Fruit fly (Drosophila melanogaster) whole organism, prepupa: Measurements from ENCODE around the gene DIP-epsilon.
A peak's percentile ranks its signal among the peaks of the same experiment; 100 is the strongest.

Source experiments
- Blimp-1 ChIP-seq: fragments of 200-800 bp; sonication (Bioruptor generic); optimal IDR thresholded peaks from 3 replicates; lab custom pipeline; 2017; ENCODE audit warnings: missing biosample characterization, missing genetic modification characterization, mild to moderate bottlenecking, moderate library complexity, missing genetic modification reagents
- CG10631 ChIP-seq: fragments of 200-800 bp; sonication (Bioruptor generic); optimal IDR thresholded peaks from 2 replicates; lab custom pipeline; 2016; ENCODE audit warnings: missing biosample characterization, missing genetic modification characterization
- CG10669 ChIP-seq: fragments of 200-800 bp; sonication (Bioruptor generic); optimal IDR thresholded peaks from 3 replicates; lab custom pipeline; 2018; ENCODE audit warnings: missing biosample characterization, mild to moderate bottlenecking, missing genetic modification characterization, moderate library complexity
- CG11294 ChIP-seq: fragments of 200-800 bp; sonication (Bioruptor generic); IDR thresholded peaks from 2 replicates; pipeline ENCODE4 v1.3.6; 2022; ENCODE audit warnings: missing biosample characterization, missing genetic modification characterization
- CG11762 ChIP-seq: fragments of 200-800 bp; sonication (Bioruptor generic); optimal IDR thresholded peaks from 3 replicates; lab custom pipeline; 2016; ENCODE audit warnings: missing biosample characterization, missing genetic modification characterization; ENCODE audit not compliant: insufficient read depth
- CG11902 ChIP-seq: fragments of 200-800 bp; sonication (Bioruptor generic); optimal IDR thresholded peaks from 3 replicates; lab custom pipeline; 2016; ENCODE audit warnings: missing biosample characterization, missing genetic modification characterization
- CG15336 ChIP-seq: fragments of 200-800 bp; sonication (Bioruptor generic); IDR thresholded peaks from 2 replicates; pipeline ENCODE4 v1.3.6; 2022; ENCODE audit warnings: missing biosample characterization, missing genetic modification characterization
- CG1621 ChIP-seq: fragments of 200-800 bp; sonication (Bioruptor generic); optimal IDR thresholded peaks from 3 replicates; lab custom pipeline; 2018; ENCODE audit warnings: missing biosample characterization, mild to moderate bottlenecking, missing genetic modification characterization
- CG16779 ChIP-seq: fragments of 200-800 bp; sonication (Bioruptor generic); optimal IDR thresholded peaks from 3 replicates; lab custom pipeline; 2017; ENCODE audit warnings: missing biosample characterization, mild to moderate bottlenecking, missing genetic modification characterization
- CG3032 ChIP-seq: fragments of 200-800 bp; optimal IDR thresholded peaks from 2 replicates; lab custom pipeline; 2019; ENCODE audit warnings: missing biosample characterization, mild to moderate bottlenecking, missing genetic modification characterization, moderate library complexity
- CG31627 ChIP-seq: fragments of 200-800 bp; sonication (Bioruptor generic); optimal IDR thresholded peaks from 3 replicates; lab custom pipeline; 2016; ENCODE audit warnings: missing biosample characterization, missing genetic modification characterization
- CG32006 ChIP-seq: fragments of 200-800 bp; sonication (Bioruptor generic); optimal IDR thresholded peaks from 3 replicates; lab custom pipeline; 2017; ENCODE audit warnings: missing biosample characterization, mild to moderate bottlenecking, missing genetic modification characterization
- CG4318 ChIP-seq: fragments of 200-800 bp; sonication (Bioruptor generic); optimal IDR thresholded peaks from 3 replicates; lab custom pipeline; 2017; ENCODE audit warnings: missing biosample characterization, mild to moderate bottlenecking, missing genetic modification characterization
- CG6163 ChIP-seq: fragments of 200-800 bp; sonication (Bioruptor generic); IDR thresholded peaks from 3 replicates; pipeline ENCODE4 v1.3.6; 2022; ENCODE audit warnings: missing biosample characterization, missing genetic modification characterization
- CG6276 ChIP-seq: fragments of 200-800 bp; sonication (Bioruptor generic); optimal IDR thresholded peaks from 2 replicates; lab custom pipeline; 2017; ENCODE audit warnings: missing biosample characterization, mild to moderate bottlenecking, missing genetic modification characterization
- CG6792 ChIP-seq: fragments of 200-800 bp; sonication (Bioruptor generic); optimal IDR thresholded peaks from 3 replicates; lab custom pipeline; 2016; ENCODE audit warnings: missing biosample characterization, missing genetic modification characterization
- CG6808 ChIP-seq: fragments of 200-800 bp; sonication (Bioruptor generic); optimal IDR thresholded peaks from 3 replicates; lab custom pipeline; 2017; ENCODE audit warnings: missing biosample characterization, missing genetic modification characterization, mild to moderate bottlenecking, moderate library complexity, missing genetic modification reagents
- CG6854 ChIP-seq: fragments of 200-800 bp; sonication (Bioruptor generic); optimal IDR thresholded peaks from 2 replicates; lab custom pipeline; 2017; ENCODE audit warnings: missing biosample characterization, mild to moderate bottlenecking, missing genetic modification characterization
- CG7368 ChIP-seq: fragments of 200-800 bp; sonication (Bioruptor generic); optimal IDR thresholded peaks from 3 replicates; lab custom pipeline; 2016; ENCODE audit warnings: missing biosample characterization, missing genetic modification characterization
- CG8119 ChIP-seq: fragments of 200-800 bp; sonication (Bioruptor generic); IDR thresholded peaks from 3 replicates; pipeline ENCODE4 v1.3.6; 2022; ENCODE audit warnings: missing biosample characterization, missing genetic modification characterization
- CG8319 ChIP-seq: fragments of 200-800 bp; sonication (Bioruptor generic); optimal IDR thresholded peaks from 3 replicates; lab custom pipeline; 2016; ENCODE audit warnings: missing biosample characterization, missing genetic modification characterization
- CG8632 ChIP-seq: fragments of 200-800 bp; sonication (Bioruptor generic); optimal IDR thresholded peaks from 3 replicates; lab custom pipeline; 2016; ENCODE audit warnings: missing biosample characterization, missing genetic modification characterization
- CG9139 ChIP-seq: fragments of 200-800 bp; sonication (Bioruptor generic); optimal IDR thresholded peaks from 3 replicates; lab custom pipeline; 2017; ENCODE audit warnings: missing biosample characterization, mild to moderate bottlenecking, missing genetic modification characterization
- Eip75B ChIP-seq: fragments of 200-800 bp; sonication (Bioruptor generic); optimal IDR thresholded peaks from 3 replicates; lab custom pipeline; 2016; ENCODE audit warnings: missing biosample characterization, missing genetic modification characterization
- Eip78C ChIP-seq: fragments of 200-800 bp; sonication (Bioruptor generic); peaks from one replicate; lab custom pipeline; 2016; ENCODE audit warnings: missing biosample characterization, missing genetic modification characterization
- Eip93F ChIP-seq: fragments of 200-800 bp; sonication (Bioruptor generic); optimal IDR thresholded peaks from 2 replicates; lab custom pipeline; 2016; ENCODE audit warnings: missing biosample characterization, mild to moderate bottlenecking, missing genetic modification characterization
- Ets21C ChIP-seq: fragments of 200-800 bp; sonication (Bioruptor generic); optimal IDR thresholded peaks from 3 replicates; lab custom pipeline; 2016; ENCODE audit warnings: missing biosample characterization, missing genetic modification characterization
- Ets96B ChIP-seq: fragments of 200-800 bp; optimal IDR thresholded peaks from 2 replicates; lab custom pipeline; 2019; ENCODE audit warnings: missing biosample characterization, mild to moderate bottlenecking, missing genetic modification characterization, moderate library complexity
- Hr39 ChIP-seq: fragments of 200-800 bp; sonication (Bioruptor generic); optimal IDR thresholded peaks from 2 replicates; lab custom pipeline; 2016; ENCODE audit warnings: missing biosample characterization, missing genetic modification characterization
- Hr4 ChIP-seq: fragments of 200-800 bp; sonication (Bioruptor generic); optimal IDR thresholded peaks from 3 replicates; lab custom pipeline; 2016; ENCODE audit warnings: missing biosample characterization, missing genetic modification characterization
- Lpt ChIP-seq: fragments of 200-800 bp; sonication (Bioruptor generic); optimal IDR thresholded peaks from 3 replicates; lab custom pipeline; 2016; ENCODE audit warnings: missing biosample characterization, missing genetic modification characterization
- Met ChIP-seq: fragments of 200-800 bp; sonication (Bioruptor generic); optimal IDR thresholded peaks from 3 replicates; lab custom pipeline; 2016; ENCODE audit warnings: missing biosample characterization, missing genetic modification characterization
- OdsH ChIP-seq: fragments of 200-800 bp; sonication (Bioruptor generic); optimal IDR thresholded peaks from 3 replicates; lab custom pipeline; 2016; ENCODE audit warnings: missing biosample characterization, missing genetic modification characterization
- Smox ChIP-seq: fragments of 200-800 bp; sonication (Bioruptor generic); optimal IDR thresholded peaks from 3 replicates; lab custom pipeline; 2016; ENCODE audit warnings: missing biosample characterization, missing genetic modification characterization
- Sox102F ChIP-seq: fragments of 200-800 bp; sonication (Bioruptor generic); optimal IDR thresholded peaks from 2 replicates; lab custom pipeline; 2016; ENCODE audit warnings: missing biosample characterization, mild to moderate bottlenecking, missing genetic modification characterization
- Sox14 ChIP-seq: fragments of 200-800 bp; sonication (Bioruptor generic); optimal IDR thresholded peaks from 3 replicates; lab custom pipeline; 2016; ENCODE audit warnings: missing biosample characterization, missing genetic modification characterization
- Sox15 ChIP-seq: fragments of 200-800 bp; sonication (Bioruptor generic); optimal IDR thresholded peaks from 3 replicates; lab custom pipeline; 2016; ENCODE audit warnings: missing biosample characterization, missing genetic modification characterization
- achi ChIP-seq: fragments of 200-800 bp; sonication (Bioruptor generic); optimal IDR thresholded peaks from 3 replicates; lab custom pipeline; 2016; ENCODE audit warnings: missing biosample characterization, missing genetic modification characterization
- acj6 ChIP-seq: fragments of 200-800 bp; sonication (Bioruptor generic); optimal IDR thresholded peaks from 3 replicates; lab custom pipeline; 2016; ENCODE audit warnings: missing biosample characterization, missing genetic modification characterization
- cyc ChIP-seq: fragments of 200-800 bp; sonication (Bioruptor generic); optimal IDR thresholded peaks from 3 replicates; lab custom pipeline; 2016; ENCODE audit warnings: missing biosample characterization, missing genetic modification characterization
- dac ChIP-seq: fragments of 200-800 bp; sonication (Bioruptor generic); optimal IDR thresholded peaks from 2 replicates; lab custom pipeline; 2017; ENCODE audit warnings: missing biosample characterization, mild to moderate bottlenecking, missing genetic modification characterization
- dsx ChIP-seq: fragments of 200-800 bp; optimal IDR thresholded peaks from 3 replicates; lab custom pipeline; 2019; ENCODE audit warnings: missing biosample characterization, mild to moderate bottlenecking, missing genetic modification characterization, moderate library complexity; ENCODE audit not compliant: poor library complexity, severe bottlenecking
- esn ChIP-seq: fragments of 200-800 bp; sonication (Bioruptor generic); optimal IDR thresholded peaks from 2 replicates; lab custom pipeline; 2016; ENCODE audit warnings: missing biosample characterization, mild to moderate bottlenecking, missing genetic modification characterization, moderate library complexity
- fd85E ChIP-seq: fragments of 200-800 bp; sonication (Bioruptor generic); optimal IDR thresholded peaks from 3 replicates; lab custom pipeline; 2016; ENCODE audit warnings: missing biosample characterization, missing genetic modification characterization
- fkh ChIP-seq: fragments of 200-800 bp; sonication (Bioruptor generic); optimal IDR thresholded peaks from 3 replicates; lab custom pipeline; 2017; ENCODE audit warnings: missing biosample characterization, mild to moderate bottlenecking, missing genetic modification characterization, moderate library complexity
- net ChIP-seq: fragments of 200-800 bp; sonication (Bioruptor generic); optimal IDR thresholded peaks from 3 replicates; lab custom pipeline; 2016; ENCODE audit warnings: missing biosample characterization, missing genetic modification characterization
- pdm3 ChIP-seq: fragments of 200-800 bp; sonication (Bioruptor generic); optimal IDR thresholded peaks from 3 replicates; lab custom pipeline; 2016; ENCODE audit warnings: missing biosample characterization, missing genetic modification characterization
- salr ChIP-seq, 2 experiments: fragments of 200-800 bp; sonication (Bioruptor generic); optimal IDR thresholded peaks; 3 replicates each; lab custom pipeline; 2016 to 2018; ENCODE audit warnings: missing biosample characterization in 2 of 2, missing genetic modification characterization in 2 of 2, mild to moderate bottlenecking in 1 of 2
- spab ChIP-seq: fragments of 200-800 bp; sonication (Bioruptor generic); optimal IDR thresholded peaks from 2 replicates; lab custom pipeline; 2017; ENCODE audit warnings: missing biosample characterization, mild to moderate bottlenecking, missing genetic modification characterization, missing genetic modification reagents
- ss ChIP-seq, 2 experiments: fragments of 200-800 bp; sonication (Bioruptor generic); optimal IDR thresholded peaks; 2 replicates in 1 of 2; 3 replicates in 1 of 2; lab custom pipeline; 2017 to 2018; ENCODE audit warnings: mild to moderate bottlenecking in 2 of 2, missing biosample characterization in 2 of 2, missing genetic modification characterization in 2 of 2, moderate library complexity in 1 of 2
- vri ChIP-seq: fragments of 200-800 bp; sonication (Bioruptor generic); optimal IDR thresholded peaks from 3 replicates; lab custom pipeline; 2016; ENCODE audit warnings: missing biosample characterization, mild to moderate bottlenecking, missing genetic modification characterization

Gene DIP-epsilon

DNA sequence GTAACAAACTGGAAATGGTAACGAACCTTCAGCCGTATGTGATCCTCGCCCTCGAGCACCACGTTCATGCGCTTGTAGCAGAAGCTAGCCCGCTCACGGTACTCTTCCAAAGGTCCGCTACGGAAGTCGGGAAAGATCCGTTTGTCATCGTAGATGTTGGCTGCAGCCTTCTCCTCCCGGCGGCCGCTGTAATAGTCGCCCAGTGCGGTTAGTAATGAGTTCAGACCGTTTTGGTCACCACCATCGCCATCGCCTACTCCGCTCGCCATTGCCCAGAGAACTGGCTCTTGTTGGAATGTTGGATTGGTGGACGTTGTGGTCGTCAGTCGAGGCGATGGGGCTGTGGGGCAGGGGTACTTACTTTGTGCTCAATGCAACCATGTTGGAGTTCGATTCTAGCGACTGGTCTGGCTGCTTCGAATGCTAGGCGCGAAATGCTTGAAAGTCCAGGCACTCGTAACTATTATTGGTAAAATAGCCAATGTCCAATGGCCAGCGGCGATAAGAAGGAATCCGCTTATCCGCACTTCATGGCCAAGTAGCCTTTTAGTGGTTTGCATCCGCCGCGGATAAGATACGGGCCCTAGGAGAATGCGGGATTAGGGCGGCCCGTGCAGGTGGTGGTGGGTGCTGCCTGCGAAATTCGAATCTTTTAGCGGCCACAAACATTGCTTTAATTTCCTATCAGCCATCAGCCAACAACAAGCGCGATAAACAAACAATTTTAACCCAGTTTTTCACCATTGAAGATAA is 36.6 kb upstream of the DIP-epsilon start:
- TF ChIP-seq fd85E (GFP tag; lab: Kevin White, UChicago) (no peak), Eip93F (GFP tag; lab: Kevin White, UChicago) (no peak), dsx (peak; percentile 61), Met (no peak), CG9139 (GFP tag; lab: Kevin White, UChicago) (peak; percentile 22), salr (GFP tag; optimal IDR thresholded peaks at IDR 0.05; lab: Kevin White, UChicago) (no peak), CG8119 (GFP tag; lab: Robert Waterston, UW) (no peak), CG10669 (GFP tag; lab: Kevin White, UChicago) (no peak), CG6276 (peak; percentile 54), CG8632 (GFP tag; lab: Kevin White, UChicago) (no peak), CG6163 (GFP tag; lab: Robert Waterston, UW) (peak; percentile 55; the same call in 1 of the 3 replicates), Sox14 (GFP tag; lab: Kevin White, UChicago) (no peak), Hr39 (GFP tag; lab: Kevin White, UChicago) (no peak), CG6792 (no peak), CG6808 (GFP tag; lab: Kevin White, UChicago) (peak; percentile 53), Lpt (GFP tag; lab: Kevin White, UChicago) (peak; percentile 20), Ets21C (no peak), achi (GFP tag; lab: Kevin White, UChicago) (no peak), net (peak; percentile 28), CG11762 (GFP tag; lab: Kevin White, UChicago) (no peak), CG10631 (no peak), Eip75B (GFP tag; lab: Kevin White, UChicago) (no peak), CG6854 (peak; percentile 33), ss (GFP tag; optimal IDR thresholded peaks at IDR 0.05; lab: Kevin White, UChicago) (peak in 1 of 2 experiments; percentile 70), vri (no peak), CG3032 (no peak), CG4318 (no peak), OdsH (GFP tag; lab: Kevin White, UChicago) (no peak), CG31627 (GFP tag; lab: Kevin White, UChicago) (no peak), CG16779 (tag; lab: Kevin White, UChicago) (peak; percentile 46), acj6 (GFP tag; lab: Kevin White, UChicago) (no peak), Ets96B (tag; lab: Kevin White, UChicago) (no peak), CG11902 (GFP tag; lab: Kevin White, UChicago) (no peak), spab (GFP tag; lab: Kevin White, UChicago) (no peak), Blimp-1 (GFP tag; lab: Kevin White, UChicago) (no peak), dac (GFP tag; lab: Kevin White, UChicago) (no peak), Sox15 (no peak), pdm3 (GFP tag; lab: Kevin White, UChicago) (no peak), Smox (GFP tag; lab: Kevin White, UChicago) (no peak), Sox102F (GFP tag; lab: Kevin White, UChicago) (no peak), esn (GFP tag; lab: Kevin White, UChicago) (peak; percentile 15), CG8319 (GFP tag; lab: Kevin White, UChicago) (no peak), cyc (GFP tag; lab: Kevin White, UChicago) (no peak), Eip78C (peak; percentile 56), CG1621 (tag; lab: Kevin White, UChicago) (peak; percentile 67), CG15336 (no peak), CG7368 (GFP tag; lab: Kevin White, UChicago) (no peak), Hr4 (GFP tag; lab: Kevin White, UChicago) (no peak), CG11294 (GFP tag; lab: Robert Waterston, UW) (no peak), CG32006 (GFP tag; lab: Kevin White, UChicago) (no peak), fkh (GFP tag; lab: Kevin White, UChicago) (peak; percentile 65)
